Fruit fly (Drosophila melanogaster): ENCODE data around the gene CG31798.

- TF ChIP-seq CG33017 (tag; optimal IDR thresholded peaks at IDR 0.05) (no peak), cnc (optimal IDR thresholded peaks at IDR 0.05) (no peak), kay (GFP tag; ENCODE audit: borderline replicate concordance) (no peak)
Measured at dm6 chr2L:19364075-19364474, 29.9 kb upstream of the CG31798 start, which contains the start of gene CG13086.
